Fruit fly (Drosophila melanogaster): ENCODE data around the gene mthl9.

The mthl9 gene

dm6 chr3L:348406-348743, 16.3 kb upstream of the mthl9 start:
- TF ChIP-seq CG15336 (GFP tag; IDR thresholded peaks at IDR 0.05) (no peak), Gug (GFP tag; IDR thresholded peaks at IDR 0.05) (no peak), svp (GFP tag) (peak; percentile 57)

- TF ChIP-seq Eip78C (GFP tag) (peak; percentile 96), Ets21C (GFP tag; optimal IDR thresholded peaks at IDR 0.05) (peak; percentile 72), svp (GFP tag) (peak; percentile 91), Lpt (GFP tag; optimal IDR thresholded peaks at IDR 0.05) (peak; percentile 89), CG6854 (GFP tag; optimal IDR thresholded peaks at IDR 0.05) (no peak), vri (GFP tag; optimal IDR thresholded peaks at IDR 0.05) (peak; percentile 81), CG8632 (GFP tag; optimal IDR thresholded peaks at IDR 0.05) (peak; percentile 66), CG16779 (tag; optimal IDR thresholded peaks at IDR 0.05) (peak; percentile 81), acj6 (GFP tag; optimal IDR thresholded peaks at IDR 0.05) (peak; percentile 89), CG8119 (GFP tag; IDR thresholded peaks at IDR 0.05) (peak; percentile 90), CG6792 (GFP tag; optimal IDR thresholded peaks at IDR 0.05) (peak; percentile 86), pdm3 (GFP tag; optimal IDR thresholded peaks at IDR 0.05) (peak; percentile 91), CG3919 (GFP tag; optimal IDR thresholded peaks at IDR 0.05) (peak; percentile 92), achi (GFP tag; optimal IDR thresholded peaks at IDR 0.05) (peak; percentile 87), eg (GFP tag; IDR thresholded peaks at IDR 0.05) (peak; percentile 90), CG11902 (GFP tag; optimal IDR thresholded peaks at IDR 0.05) (peak; percentile 76), OdsH (GFP tag; optimal IDR thresholded peaks at IDR 0.05) (peak; percentile 90), Hr4 (GFP tag; optimal IDR thresholded peaks at IDR 0.05) (peak; percentile 95), Eip93F (GFP tag; optimal IDR thresholded peaks at IDR 0.05) (peak; percentile 26), CG32006 (GFP tag; optimal IDR thresholded peaks at IDR 0.05) (peak; percentile 95), Sox14 (GFP tag; optimal IDR thresholded peaks at IDR 0.05) (peak; percentile 91), CG11762 (GFP tag; optimal IDR thresholded peaks at IDR 0.05; ENCODE audit: insufficient read depth) (peak; percentile 84), CG6808 (GFP tag; optimal IDR thresholded peaks at IDR 0.05) (peak; percentile 79), CG7368 (GFP tag; optimal IDR thresholded peaks at IDR 0.05) (peak; percentile 91), Hr39 (GFP tag; optimal IDR thresholded peaks at IDR 0.05) (peak; percentile 84), Eip75B (GFP tag; optimal IDR thresholded peaks at IDR 0.05) (peak; percentile 88), CG34406 (GFP tag; optimal IDR thresholded peaks at IDR 0.05) (peak; percentile 77), CG15336 (GFP tag; IDR thresholded peaks at IDR 0.05) (peak; percentile 91), CG31627 (GFP tag; optimal IDR thresholded peaks at IDR 0.05) (peak; percentile 88), Ets96B (tag; optimal IDR thresholded peaks at IDR 0.05) (peak; percentile 81), fkh (GFP tag; optimal IDR thresholded peaks at IDR 0.05) (no peak), Sox15 (GFP tag; optimal IDR thresholded peaks at IDR 0.05) (peak; percentile 75), Gug (GFP tag; IDR thresholded peaks at IDR 0.05) (peak; percentile 35; the same call in 1 of the 2 replicates), CG11294 (GFP tag; IDR thresholded peaks at IDR 0.05) (peak; percentile 79), dsx (GFP tag; optimal IDR thresholded peaks at IDR 0.05; ENCODE audit: poor library complexity, severe bottlenecking) (peak; percentile 78), Sox102F (GFP tag; optimal IDR thresholded peaks at IDR 0.05) (peak; percentile 82), Blimp-1 (GFP tag; optimal IDR thresholded peaks at IDR 0.05) (peak; percentile 26), Smox (GFP tag; optimal IDR thresholded peaks at IDR 0.05) (peak; percentile 85), CG8319 (GFP tag; optimal IDR thresholded peaks at IDR 0.05) (peak; percentile 82), CG9139 (GFP tag; optimal IDR thresholded peaks at IDR 0.05) (peak; percentile 52), ss (GFP tag; optimal IDR thresholded peaks at IDR 0.05) (peak; percentile 61 to 75), Met (GFP tag; optimal IDR thresholded peaks at IDR 0.05) (peak; percentile 83), net (GFP tag; optimal IDR thresholded peaks at IDR 0.05) (peak; percentile 90), CG10669 (GFP tag; optimal IDR thresholded peaks at IDR 0.05) (peak; percentile 85), dac (GFP tag; optimal IDR thresholded peaks at IDR 0.05) (peak; percentile 89), CG1621 (tag; optimal IDR thresholded peaks at IDR 0.05) (peak; percentile 79), lz (GFP tag; optimal IDR thresholded peaks at IDR 0.05) (peak; percentile 85), esn (GFP tag; optimal IDR thresholded peaks at IDR 0.05) (peak; percentile 85)
Measured at dm6 chr3L:347641-348405, 15.7 kb upstream of the mthl9 start.
